Worm (Caenorhabditis elegans): Measurements from ENCODE around the gene arf-1.
A peak's percentile ranks its signal among the peaks of the same experiment; 100 is the strongest.

The arf-1 gene

DNA sequence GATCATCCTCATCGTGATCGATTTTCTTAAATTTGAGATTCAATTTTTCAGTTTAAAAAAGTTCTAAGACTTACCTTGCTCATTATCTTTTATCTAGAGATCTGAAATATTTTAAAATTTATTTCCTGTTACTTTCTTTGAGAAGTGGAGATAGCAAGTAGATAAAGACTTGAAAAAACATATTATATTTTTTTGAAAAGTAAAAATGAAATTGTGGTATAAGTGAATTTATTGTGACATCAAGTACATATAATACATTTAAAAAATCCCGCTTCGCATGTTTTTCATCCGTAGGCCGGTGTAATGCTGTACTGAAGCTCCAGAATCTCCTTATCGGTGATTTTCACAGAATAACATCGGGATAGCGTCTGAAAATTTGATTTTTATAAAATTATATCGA is 17.4 kb upstream of the arf-1 start, which contains the start of gene B0336.7:
Gene B0336.7 (minus strand): TSS at position 101 of the 400 bp plus-strand sequence.
- TF ChIP-seq dao-5 (tag; optimal IDR thresholded peaks at IDR 0.05) (no peak), him-1 (tag; optimal IDR thresholded peaks at IDR 0.05) (no peak), W03F9.2 (tag; optimal IDR thresholded peaks at IDR 0.05) (no peak)

DNA sequence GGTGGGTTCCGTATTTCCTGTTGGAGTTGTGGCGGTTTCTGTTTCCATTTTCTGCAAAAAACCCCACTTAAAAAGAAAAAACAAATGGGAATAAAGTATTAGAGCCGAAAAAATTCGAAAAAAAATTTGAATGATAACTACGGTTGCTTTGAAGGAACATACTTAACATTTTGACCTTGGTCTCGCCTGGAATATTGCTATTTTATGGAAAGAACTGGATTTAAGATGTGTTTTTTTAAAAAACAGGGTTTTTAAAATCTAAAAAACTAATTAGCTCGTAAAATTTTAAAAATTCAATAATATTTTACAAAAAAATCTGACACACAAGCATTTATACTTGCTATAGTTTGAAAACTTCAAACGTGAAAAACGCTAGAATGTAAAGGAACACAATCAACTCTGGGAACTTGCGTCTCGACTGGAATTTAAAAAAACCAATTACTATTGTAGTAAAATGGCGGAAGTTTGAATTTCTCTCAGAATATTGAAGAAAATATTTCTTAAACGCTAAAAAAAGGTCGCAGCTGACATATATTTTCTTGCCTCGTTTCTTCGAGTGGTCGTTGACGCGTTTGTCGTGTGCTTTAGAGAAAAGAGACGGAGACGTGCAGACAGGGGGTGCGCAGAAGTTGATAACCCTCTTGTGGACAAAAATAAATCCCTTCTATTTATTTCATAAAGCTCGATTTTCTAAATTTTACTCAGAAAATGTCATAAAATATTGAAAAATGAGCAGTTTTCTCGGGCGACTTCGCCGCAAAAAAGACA is 16.5 kb upstream of the arf-1 start, which contains the start of the genes lgg-3 and rgs-5:
Gene lgg-3 (minus strand): TSS at position 51 of the 768 bp plus-strand sequence.
Gene rgs-5 (plus strand): TSS at position 593 of the 768 bp plus-strand sequence.
- no peak for TF ChIP-seq dao-5 (tag; optimal IDR thresholded peaks at IDR 0.05)
- TF ChIP-seq W03F9.2 (tag; optimal IDR thresholded peaks at IDR 0.05) = peak; percentile 73
- TF ChIP-seq him-1 (tag; optimal IDR thresholded peaks at IDR 0.05) = no peak

DNA sequence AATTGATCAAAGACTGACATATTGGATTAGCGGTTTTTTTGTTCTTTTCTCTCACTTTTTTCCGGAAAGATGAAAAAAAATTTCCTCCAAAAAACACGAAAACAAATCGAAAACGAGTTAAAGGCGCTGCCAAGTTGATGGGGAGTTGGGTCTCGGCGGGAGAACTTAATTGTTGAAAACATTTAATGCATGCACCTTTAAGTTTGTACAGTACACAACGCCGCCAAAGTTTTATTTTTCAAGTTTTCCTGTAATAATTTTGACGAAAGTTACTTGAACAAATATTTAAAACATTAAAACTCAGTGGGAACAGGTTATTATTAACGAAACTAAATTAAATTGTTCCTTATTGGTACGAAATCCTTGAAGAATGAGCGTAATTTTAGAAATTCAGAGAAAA is 13.2 kb upstream of the arf-1 start:
- TF ChIP-seq W03F9.2 (tag; optimal IDR thresholded peaks at IDR 0.05) (no peak), dao-5 (tag; optimal IDR thresholded peaks at IDR 0.05) (no peak)

DNA sequence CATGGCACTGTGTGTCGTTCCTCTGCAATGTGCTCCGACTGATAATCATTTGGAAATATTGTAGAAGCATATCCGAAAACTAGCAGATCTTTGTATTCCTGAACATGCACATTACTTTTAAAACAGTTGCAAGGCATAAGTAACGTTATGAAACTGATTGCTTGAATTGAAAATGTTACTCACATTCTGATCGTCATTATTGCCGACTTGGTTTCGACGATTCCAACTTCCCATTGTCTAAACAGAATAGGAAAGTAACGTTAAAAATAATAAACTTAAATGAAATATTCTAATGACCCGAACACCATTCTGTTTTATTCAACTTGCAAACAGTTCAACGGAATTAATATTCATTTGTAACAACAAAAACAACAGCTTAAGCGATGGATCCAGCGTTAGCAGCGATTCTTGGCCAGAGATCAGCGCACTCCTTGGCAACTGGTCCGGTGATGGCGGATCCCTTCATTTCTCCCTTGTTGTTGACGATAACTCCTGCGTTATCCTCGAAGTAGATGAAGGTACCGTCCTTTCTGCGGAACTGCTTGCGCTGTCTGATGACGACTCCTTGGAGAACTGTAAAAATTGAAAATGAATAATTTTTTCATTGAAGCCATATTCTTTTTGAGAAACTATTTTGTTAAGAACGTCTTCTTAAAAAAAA is 9.3 kb upstream of the arf-1 start, which contains the start of gene swp-1:
Gene swp-1 (minus strand): TSS at position 298 of the 661 bp plus-strand sequence.
- no peak for TF ChIP-seq him-1 (tag; optimal IDR thresholded peaks at IDR 0.05)
- no peak for TF ChIP-seq dao-5 (tag; optimal IDR thresholded peaks at IDR 0.05)
- no peak for TF ChIP-seq W03F9.2 (tag; optimal IDR thresholded peaks at IDR 0.05)

DNA sequence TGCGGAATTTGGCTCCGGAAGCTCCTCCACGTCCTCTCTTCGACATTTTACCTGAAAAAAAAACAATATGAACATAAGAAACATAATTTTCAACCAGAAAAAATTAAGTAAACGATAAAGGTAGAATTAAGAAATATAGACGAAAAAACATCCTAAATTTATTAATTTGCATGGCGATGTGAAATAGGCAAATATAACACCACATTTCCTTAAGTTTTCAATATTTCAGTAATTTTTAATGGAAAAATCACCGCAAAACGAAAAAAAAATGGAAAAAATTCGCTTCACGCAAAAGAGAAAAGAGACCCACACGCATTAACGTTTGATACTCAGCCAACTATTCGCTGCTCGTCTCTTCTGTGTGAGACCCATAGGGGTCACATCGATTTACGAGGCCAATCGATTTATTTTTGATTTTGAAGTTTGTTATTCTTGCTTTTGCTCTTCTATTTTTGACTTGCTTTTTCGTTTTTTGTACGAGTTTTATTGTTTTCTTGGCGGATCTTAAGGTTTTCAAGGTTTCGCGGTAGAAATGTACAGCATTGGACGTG is 8.5 kb upstream of the arf-1 start, which contains the start of gene rpl-23:
Gene rpl-23 (minus strand): TSS at position 51 of the 551 bp plus-strand sequence.
- TF ChIP-seq him-1 (tag; optimal IDR thresholded peaks at IDR 0.05) (peak; percentile 52), dao-5 (tag; optimal IDR thresholded peaks at IDR 0.05) (no peak), W03F9.2 (tag; optimal IDR thresholded peaks at IDR 0.05) (peak; percentile 94)

ce11 chrIII:5707546-5707945 is 7.1 kb upstream of the arf-1 start:
- no peak for TF ChIP-seq him-1 (tag; optimal IDR thresholded peaks at IDR 0.05)
- no peak for TF ChIP-seq dao-5 (tag; optimal IDR thresholded peaks at IDR 0.05)
- TF ChIP-seq W03F9.2 (tag; optimal IDR thresholded peaks at IDR 0.05) = no peak

DNA sequence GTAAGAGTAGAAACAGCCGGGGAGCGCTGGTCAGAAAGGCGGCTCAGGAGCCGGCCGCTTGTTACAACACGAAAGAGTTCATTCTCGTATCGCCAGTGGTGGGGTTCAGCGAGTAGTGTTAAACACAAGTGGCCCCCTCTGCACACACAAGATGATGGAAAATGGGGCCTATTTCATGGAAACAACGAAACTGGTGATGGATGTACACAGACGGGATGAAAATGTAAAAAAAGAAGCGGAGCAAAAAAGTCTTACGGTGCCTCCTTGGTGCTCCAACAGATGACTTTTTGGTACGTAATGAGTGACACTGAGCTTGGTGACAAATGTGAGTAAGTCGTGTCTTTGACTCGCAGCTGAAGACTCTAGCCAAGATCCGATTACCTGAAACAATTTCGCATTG is 6.7 kb upstream of the arf-1 start:
- TF ChIP-seq dao-5 (tag; optimal IDR thresholded peaks at IDR 0.05) (no peak), him-1 (tag; optimal IDR thresholded peaks at IDR 0.05) (no peak), W03F9.2 (tag; optimal IDR thresholded peaks at IDR 0.05) (no peak)

DNA sequence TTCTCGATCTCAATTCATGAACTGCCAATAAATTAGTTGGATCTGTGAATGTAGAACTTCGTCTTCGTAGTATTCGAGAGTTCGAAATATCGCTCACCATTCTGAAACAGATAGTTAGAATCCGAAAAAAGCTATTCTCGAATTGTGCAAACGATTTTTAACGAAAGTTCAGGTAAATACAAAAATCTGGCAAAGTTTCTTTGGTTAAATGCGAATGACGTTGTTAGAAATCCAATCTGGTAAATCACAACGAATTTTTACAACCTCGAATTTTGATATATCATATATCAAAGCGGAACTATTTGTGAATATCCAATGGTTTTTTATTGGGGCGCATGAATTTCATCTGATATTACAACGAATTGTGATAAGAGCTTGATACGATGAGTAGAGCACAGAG is 5.5 kb upstream of the arf-1 start, which contains the start of gene hpo-28:
Gene hpo-28 (minus strand): TSS at position 101 of the 400 bp plus-strand sequence.
- TF ChIP-seq him-1 (tag; optimal IDR thresholded peaks at IDR 0.05) (no peak), dao-5 (tag; optimal IDR thresholded peaks at IDR 0.05) (no peak), W03F9.2 (tag; optimal IDR thresholded peaks at IDR 0.05) (no peak)

ce11 chrIII:5710045-5710444 is 4.6 kb upstream of the arf-1 start, which contains the start of gene B0336.12:
Gene B0336.12 (minus strand): TSS chrIII:5710145.
- TF ChIP-seq W03F9.2 (tag; optimal IDR thresholded peaks at IDR 0.05) = no peak
- TF ChIP-seq dao-5 (tag; optimal IDR thresholded peaks at IDR 0.05) = no peak
- TF ChIP-seq him-1 (tag; optimal IDR thresholded peaks at IDR 0.05) = no peak

- TF ChIP-seq W03F9.2 (tag; optimal IDR thresholded peaks at IDR 0.05) (no peak), dao-5 (tag; optimal IDR thresholded peaks at IDR 0.05) (no peak), him-1 (tag; optimal IDR thresholded peaks at IDR 0.05) (no peak)
Observed at ce11 chrIII:5710676-5711075, 4.0 kb upstream of the arf-1 start.

DNA sequence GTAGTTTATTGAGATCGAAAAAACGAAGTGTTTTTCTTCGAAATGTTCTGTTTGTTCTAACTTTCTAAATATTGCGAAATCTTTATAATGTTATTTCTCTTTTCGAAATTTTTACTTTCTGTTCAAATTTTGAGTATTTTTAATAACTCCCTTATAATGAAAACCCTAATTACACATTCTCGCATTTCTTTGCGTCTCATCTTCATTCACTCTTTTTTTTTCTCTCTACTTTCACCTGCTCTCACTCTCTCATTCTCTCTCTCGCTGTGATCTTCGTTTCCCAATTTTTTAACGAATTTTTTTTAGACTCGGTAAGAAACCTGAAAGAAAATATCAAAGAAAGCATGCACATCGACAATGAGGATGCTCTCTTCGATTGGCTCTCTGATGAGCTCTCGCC is 3.4 kb upstream of the arf-1 start, which contains the start of gene rbm-26:
Gene rbm-26 (plus strand): TSS at position 301 of the 400 bp plus-strand sequence.
- TF ChIP-seq him-1 (tag; optimal IDR thresholded peaks at IDR 0.05) = no peak
- TF ChIP-seq W03F9.2 (tag; optimal IDR thresholded peaks at IDR 0.05) = no peak
- TF ChIP-seq dao-5 (tag; optimal IDR thresholded peaks at IDR 0.05) = no peak

DNA sequence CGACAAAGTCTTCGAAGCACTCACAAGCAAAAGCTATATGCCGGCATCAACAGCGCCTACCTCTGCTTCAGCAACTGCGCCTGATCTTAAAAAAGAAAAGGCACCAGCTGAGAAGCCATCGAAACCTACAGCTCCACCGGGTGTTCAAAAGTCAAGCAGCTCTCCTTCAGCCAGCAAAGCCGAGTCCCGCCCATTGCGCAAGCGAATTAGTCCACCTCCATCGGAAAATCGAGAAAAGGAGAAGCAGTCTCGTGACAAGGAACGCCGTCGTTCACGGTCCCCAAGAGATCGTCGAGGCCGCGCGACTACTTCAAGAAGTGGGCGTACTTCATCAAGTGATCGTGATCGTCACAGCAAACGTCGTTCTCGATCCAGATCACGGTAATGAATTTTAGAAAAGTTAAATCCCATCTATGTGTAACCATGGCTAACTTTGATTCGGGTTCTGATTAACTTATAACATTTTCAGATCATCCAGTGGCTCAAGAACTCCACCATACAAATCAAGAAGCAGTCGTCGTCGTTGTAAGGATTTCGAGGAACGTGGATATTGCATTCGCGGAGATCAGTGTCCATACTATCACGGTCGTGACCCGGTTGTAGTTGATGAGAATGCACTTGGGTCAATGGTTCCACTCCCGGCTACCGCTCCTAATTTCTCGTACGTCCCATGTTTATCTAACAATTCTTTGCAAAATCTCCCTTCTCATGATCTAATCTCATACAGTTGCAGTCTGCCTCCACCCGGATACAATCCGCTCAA is 2.6 kb upstream of the arf-1 start:
- TF ChIP-seq W03F9.2 (tag; optimal IDR thresholded peaks at IDR 0.05) (no peak), dao-5 (tag; optimal IDR thresholded peaks at IDR 0.05) (no peak), him-1 (tag; optimal IDR thresholded peaks at IDR 0.05) (no peak)

- TF ChIP-seq dao-5 (tag; optimal IDR thresholded peaks at IDR 0.05) (no peak), W03F9.2 (tag; optimal IDR thresholded peaks at IDR 0.05) (no peak), him-1 (tag; optimal IDR thresholded peaks at IDR 0.05) (no peak)
Observed at ce11 chrIII:5714984-5715454, 333 bp downstream of the arf-1 start.
